Worm (Caenorhabditis elegans) whole organism, L3 larva: ENCODE measurements around the gene hlh-11.

ENCODE experiments used
- R02D3.7 ChIP-seq: fragments of 150-350 bp; optimal IDR thresholded peaks from 2 replicates; lab custom pipeline; 2014; ENCODE audit warnings: missing biosample characterization, missing genetic modification characterization
- ZK546.5 ChIP-seq: sonication (generic microtip); optimal IDR thresholded peaks from 2 replicates; lab custom pipeline; 2017; ENCODE audit warnings: missing biosample characterization, missing genetic modification characterization
- aly-2 ChIP-seq: fragments of 150-350 bp; optimal IDR thresholded peaks from 2 replicates; lab custom pipeline; 2014; ENCODE audit warnings: missing biosample characterization, missing genetic modification characterization
- ama-1 ChIP-seq: fragments of 150-350 bp; optimal IDR thresholded peaks from 2 replicates; lab custom pipeline; 2018
- ceh-16 ChIP-seq: sonication (generic microtip); optimal IDR thresholded peaks from 2 replicates; lab custom pipeline; 2017; ENCODE audit warnings: missing biosample characterization, missing genetic modification characterization
- ceh-28 ChIP-seq: fragments of 150-350 bp; optimal IDR thresholded peaks from 2 replicates; lab custom pipeline; 2014; ENCODE audit warnings: missing biosample characterization, missing genetic modification reagents, missing genetic modification characterization
- ceh-82 ChIP-seq: fragments of 150-350 bp; optimal IDR thresholded peaks from 2 replicates; lab custom pipeline; 2014; ENCODE audit warnings: missing biosample characterization, missing genetic modification characterization
- ceh-9 ChIP-seq: sonication (generic microtip); optimal IDR thresholded peaks from 2 replicates; lab custom pipeline; 2018; ENCODE audit warnings: missing biosample characterization, missing genetic modification characterization
- daf-12 ChIP-seq: fragments of 150-350 bp; optimal IDR thresholded peaks from 2 replicates; lab custom pipeline; 2014; ENCODE audit warnings: missing biosample characterization, missing genetic modification reagents, missing genetic modification characterization
- egl-27 ChIP-seq: sonication (generic microtip); optimal IDR thresholded peaks from 4 replicates; lab custom pipeline; 2017; ENCODE audit warnings: missing biosample characterization, missing genetic modification reagents, missing genetic modification characterization
- egl-5 ChIP-seq: fragments of 150-350 bp; optimal IDR thresholded peaks from 2 replicates; lab custom pipeline; 2017; ENCODE audit warnings: missing biosample characterization, missing genetic modification reagents, missing genetic modification characterization, inconsistent platforms
- elt-1 ChIP-seq: fragments of 150-350 bp; optimal IDR thresholded peaks from 2 replicates; lab custom pipeline; 2014; ENCODE audit warnings: missing biosample characterization, missing genetic modification characterization
- elt-2 ChIP-seq: sonication (generic microtip); optimal IDR thresholded peaks from 2 replicates; lab custom pipeline; 2016; ENCODE audit warnings: missing genetic modification reagents, mild to moderate bottlenecking, missing genetic modification characterization, missing compliant biosample characterization
- elt-3 ChIP-seq, 3 experiments: fragments of 150-350 bp in 1 of 3; sonication (generic microtip) in 2 of 3; optimal IDR thresholded peaks; 2 replicates in 2 of 3; 4 replicates in 1 of 3; lab custom pipeline; 2014 to 2017; ENCODE audit warnings: missing biosample characterization in 3 of 3, missing genetic modification characterization in 3 of 3
- eor-1 ChIP-seq, 2 experiments: fragments of 150-350 bp; optimal IDR thresholded peaks; 2 replicates each; lab custom pipeline; 2014 to 2018; ENCODE audit warnings: missing biosample characterization in 2 of 2, missing genetic modification characterization in 2 of 2
- fkh-10 ChIP-seq: sonication (generic microtip); optimal IDR thresholded peaks from 2 replicates; lab custom pipeline; 2017; ENCODE audit warnings: missing biosample characterization, missing genetic modification reagents, missing genetic modification characterization
- fkh-2 ChIP-seq: fragments of 150-350 bp; optimal IDR thresholded peaks from 2 replicates; lab custom pipeline; 2014; ENCODE audit warnings: missing biosample characterization, missing genetic modification reagents, missing genetic modification characterization
- fos-1 ChIP-seq: fragments of 150-350 bp; optimal IDR thresholded peaks from 2 replicates; lab custom pipeline; 2014; ENCODE audit warnings: missing biosample characterization, missing genetic modification characterization
- hmg-11 ChIP-seq: sonication (generic microtip); optimal IDR thresholded peaks from 2 replicates; lab custom pipeline; 2016; ENCODE audit warnings: missing genetic modification characterization, missing compliant biosample characterization
- jun-1 ChIP-seq: fragments of 150-350 bp; optimal IDR thresholded peaks from 2 replicates; lab custom pipeline; 2014; ENCODE audit warnings: missing biosample characterization, missing genetic modification reagents, missing genetic modification characterization
- lin-15B ChIP-seq: fragments of 150-350 bp; optimal IDR thresholded peaks from 2 replicates; lab custom pipeline; 2014; ENCODE audit warnings: missing biosample characterization, missing genetic modification characterization
- lin-39 ChIP-seq: fragments of 150-350 bp; optimal IDR thresholded peaks from 2 replicates; lab custom pipeline; 2018; ENCODE audit warnings: missing biosample characterization, missing genetic modification reagents, missing genetic modification characterization
- lsy-12 ChIP-seq: sonication (generic microtip); optimal IDR thresholded peaks from 2 replicates; lab custom pipeline; 2016; ENCODE audit warnings: mild to moderate bottlenecking, missing genetic modification characterization, missing compliant biosample characterization
- mdl-1 ChIP-seq: fragments of 150-350 bp; optimal IDR thresholded peaks from 2 replicates; lab custom pipeline; 2014; ENCODE audit warnings: missing biosample characterization, missing genetic modification characterization
- mml-1 ChIP-seq: fragments of 150-350 bp; sonication (generic microtip); optimal IDR thresholded peaks from 3 replicates; lab custom pipeline; 2014; ENCODE audit warnings: missing biosample characterization, missing genetic modification characterization
- nfya-1 ChIP-seq: sonication (generic microtip); optimal IDR thresholded peaks from 2 replicates; lab custom pipeline; 2017; ENCODE audit warnings: missing genetic modification characterization, mild to moderate bottlenecking, missing compliant biosample characterization, antibody characterized with exemption, moderate library complexity; ENCODE audit not compliant: insufficient read depth
- nhr-11 ChIP-seq: fragments of 150-350 bp; optimal IDR thresholded peaks from 2 replicates; lab custom pipeline; 2014; ENCODE audit warnings: missing biosample characterization, missing genetic modification characterization
- nhr-12 ChIP-seq: fragments of 150-350 bp; optimal IDR thresholded peaks from 2 replicates; lab custom pipeline; 2014; ENCODE audit warnings: missing biosample characterization, missing genetic modification characterization
- nhr-23 ChIP-seq: fragments of 150-350 bp; optimal IDR thresholded peaks from 2 replicates; lab custom pipeline; 2014; ENCODE audit warnings: missing biosample characterization, missing genetic modification reagents, missing genetic modification characterization
- nhr-237 ChIP-seq: fragments of 150-350 bp; optimal IDR thresholded peaks from 2 replicates; lab custom pipeline; 2014; ENCODE audit warnings: missing biosample characterization, missing genetic modification characterization
- nhr-25 ChIP-seq: sonication (generic microtip); optimal IDR thresholded peaks from 2 replicates; lab custom pipeline; 2017; ENCODE audit warnings: missing biosample characterization, missing genetic modification characterization
- nhr-28 ChIP-seq: fragments of 150-350 bp; optimal IDR thresholded peaks from 2 replicates; lab custom pipeline; 2014; ENCODE audit warnings: missing biosample characterization, missing genetic modification characterization
- nhr-43 ChIP-seq: sonication (generic microtip); optimal IDR thresholded peaks from 2 replicates; lab custom pipeline; 2016; ENCODE audit warnings: mild to moderate bottlenecking, missing genetic modification characterization, missing compliant biosample characterization; ENCODE audit not compliant: poor library complexity, severe bottlenecking
- nhr-67 ChIP-seq: fragments of 150-350 bp; optimal IDR thresholded peaks from 2 replicates; lab custom pipeline; 2014; ENCODE audit warnings: missing biosample characterization, missing genetic modification characterization
- nhr-76 ChIP-seq: fragments of 150-350 bp; sonication (generic microtip); optimal IDR thresholded peaks from 5 replicates; lab custom pipeline; 2014; ENCODE audit warnings: missing biosample characterization, missing genetic modification characterization
- nhr-77 ChIP-seq: fragments of 150-350 bp; optimal IDR thresholded peaks from 2 replicates; lab custom pipeline; 2014; ENCODE audit warnings: missing biosample characterization, missing genetic modification characterization
- pha-4 ChIP-seq: fragments of 150-350 bp; optimal IDR thresholded peaks from 2 replicates; lab custom pipeline; 2014; ENCODE audit warnings: missing biosample characterization, missing genetic modification reagents, missing genetic modification characterization
- pqm-1 ChIP-seq: fragments of 150-350 bp; optimal IDR thresholded peaks from 2 replicates; lab custom pipeline; 2017; ENCODE audit warnings: missing biosample characterization, missing genetic modification characterization, inconsistent platforms
- sea-2 ChIP-seq: fragments of 150-350 bp; sonication (generic microtip); optimal IDR thresholded peaks from 4 replicates; lab custom pipeline; 2014; ENCODE audit warnings: missing biosample characterization, missing genetic modification reagents, missing genetic modification characterization
- skn-1 ChIP-seq: fragments of 150-350 bp; optimal IDR thresholded peaks from 2 replicates; lab custom pipeline; 2014; ENCODE audit warnings: missing biosample characterization, missing genetic modification characterization
- snpc-4 ChIP-seq: fragments of 150-350 bp; optimal IDR thresholded peaks from 2 replicates; lab custom pipeline; 2014; ENCODE audit warnings: missing biosample characterization, missing genetic modification characterization
- tbx-2 ChIP-seq: sonication (generic microtip); optimal IDR thresholded peaks from 2 replicates; lab custom pipeline; 2016; ENCODE audit warnings: mild to moderate bottlenecking, missing genetic modification characterization, missing compliant biosample characterization
- unc-39 ChIP-seq: sonication (generic microtip); optimal IDR thresholded peaks from 4 replicates; lab custom pipeline; 2017; ENCODE audit warnings: missing biosample characterization, missing genetic modification characterization
- unc-62 ChIP-seq: fragments of 150-350 bp; sonication (generic microtip); optimal IDR thresholded peaks from 4 replicates; lab custom pipeline; 2014; ENCODE audit warnings: missing biosample characterization, missing genetic modification reagents, missing genetic modification characterization
- zag-1 ChIP-seq: fragments of 150-350 bp; optimal IDR thresholded peaks from 2 replicates; lab custom pipeline; 2014; ENCODE audit warnings: missing biosample characterization, missing genetic modification characterization
- ztf-11 ChIP-seq: fragments of 150-350 bp; optimal IDR thresholded peaks from 2 replicates; lab custom pipeline; 2014; ENCODE audit warnings: missing biosample characterization, missing genetic modification characterization
- ztf-4 ChIP-seq: fragments of 150-350 bp; optimal IDR thresholded peaks from 2 replicates; lab custom pipeline; 2014; ENCODE audit warnings: missing biosample characterization, missing genetic modification characterization

The hlh-11 gene

DNA sequence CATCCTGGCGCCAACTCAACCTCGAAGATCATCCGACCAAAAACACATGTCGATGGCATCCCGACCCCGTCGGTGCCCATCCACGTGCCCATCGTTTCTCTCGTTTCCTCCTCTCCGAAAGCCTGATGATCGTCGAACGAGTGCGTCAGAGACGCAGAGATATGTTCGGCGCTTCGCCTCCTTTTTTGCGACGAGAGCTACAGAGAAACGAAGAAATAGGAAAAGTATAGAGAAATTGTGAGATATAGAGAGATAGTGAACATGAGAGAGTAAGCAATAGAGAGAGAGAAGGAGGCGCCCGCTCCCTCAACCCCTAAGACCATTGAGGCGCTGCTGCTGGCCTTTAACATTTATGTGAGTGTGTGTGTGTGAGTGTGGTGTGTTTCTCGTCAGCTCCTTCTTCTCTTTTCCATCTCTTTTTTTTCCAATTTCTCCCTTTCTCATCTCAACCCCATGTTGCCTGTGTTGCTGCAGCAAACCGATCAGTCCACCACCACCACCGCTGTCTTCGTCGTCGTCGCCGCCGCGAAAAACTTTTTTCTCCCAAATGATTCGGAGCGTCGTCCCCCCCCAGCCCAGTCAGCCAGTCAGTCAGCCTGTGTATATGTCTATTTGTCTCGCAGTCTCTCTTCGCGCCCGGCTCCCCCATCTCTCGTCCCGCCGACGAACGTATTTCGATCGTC lies at the start of gene hlh-11:
hlh-11 (plus strand) TSS at position 633 of the 683 bp plus-strand sequence.
- TF ChIP-seq nhr-28 (tag; lab: Kevin White, UChicago) (no peak), lsy-12 (tag; lab: Kevin White, UChicago) (peak; percentile 72), daf-12 (tag; lab: Kevin White, UChicago) (peak; percentile 11), eor-1 (tag; optimal IDR thresholded peaks at IDR 0.05; lab: Kevin White, UChicago) (no peak), sea-2 (GFP tag; lab: Kevin White, UChicago) (no peak), ztf-11 (no peak), ama-1 (peak; percentile 50), nhr-67 (tag; lab: Kevin White, UChicago) (no peak), ZK546.5 (tag; lab: Kevin White, UChicago) (no peak), nhr-11 (peak; percentile 58), ceh-16 (no peak), unc-62 (GFP tag; lab: Kevin White, UChicago) (peak; percentile 43), egl-27 (tag; lab: Kevin White, UChicago) (peak; percentile 71), snpc-4 (tag; lab: Kevin White, UChicago) (peak; percentile 37), tbx-2 (tag; lab: Kevin White, UChicago) (peak; percentile 76), pqm-1 (tag; lab: Kevin White, UChicago) (peak; percentile 61), nhr-76 (tag; lab: Kevin White, UChicago) (no peak), ceh-82 (tag; lab: Kevin White, UChicago) (peak; percentile 75), fos-1 (tag; lab: Kevin White, UChicago) (peak; percentile 85), ceh-9 (tag; lab: Kevin White, UChicago) (no peak), elt-1 (no peak), nhr-25 (tag; lab: Kevin White, UChicago) (peak; percentile 87), nhr-12 (no peak), nhr-77 (tag; lab: Kevin White, UChicago) (peak; percentile 22), R02D3.7 (tag; lab: Kevin White, UChicago) (peak; percentile 62), ceh-28 (tag; lab: Kevin White, UChicago) (peak; percentile 83), nfya-1 (tag; lab: Kevin White, UChicago) (peak; percentile 87), elt-3 (tag; optimal IDR thresholded peaks at IDR 0.05; lab: Kevin White, UChicago) (peak in 2 of 3 experiments; percentile 47 to 64), elt-2 (tag; lab: Kevin White, UChicago) (peak; percentile 87), fkh-10 (peak; percentile 52), unc-39 (no peak), jun-1 (tag; lab: Kevin White, UChicago) (peak; percentile 80), lin-39 (peak; percentile 93), zag-1 (tag; lab: Kevin White, UChicago) (peak; percentile 10), hmg-11 (tag; lab: Kevin White, UChicago) (peak; percentile 95), egl-5 (tag; lab: Kevin White, UChicago) (peak; percentile 62), pha-4 (tag; lab: Kevin White, UChicago) (peak; percentile 85), ztf-4 (tag; lab: Kevin White, UChicago) (peak; percentile 52), aly-2 (tag; lab: Kevin White, UChicago) (no peak), mml-1 (peak; percentile 21), nhr-23 (tag; lab: Kevin White, UChicago) (peak; percentile 80), fkh-2 (no peak), nhr-43 (tag; lab: Kevin White, UChicago) (peak; percentile 96), nhr-237 (tag; lab: Kevin White, UChicago) (no peak), lin-15B (tag; lab: Kevin White, UChicago) (peak; percentile 61), mdl-1 (tag; lab: Kevin White, UChicago) (peak; percentile 97), skn-1 (no peak)
- TF ChIP-seq, all 47 proteins: peak for 31
